Worm (Caenorhabditis elegans) whole organism, midembryonic: Measurements from ENCODE around the gene lnp-1.

Experiments
- T22C8.4 ChIP-seq: fragments of 200-800 bp; sonication (Bioruptor generic); IDR thresholded peaks from 2 replicates; pipeline ENCODE4 v1.3.6; 2022; ENCODE audit warnings: missing genetic modification characterization, missing compliant biosample characterization
- cog-1 ChIP-seq: sonication (generic microtip); optimal IDR thresholded peaks from 2 replicates; lab custom pipeline; 2016; ENCODE audit warnings: missing genetic modification characterization, missing compliant biosample characterization
- flt-1 ChIP-seq: fragments of 200-800 bp; sonication (Bioruptor generic); IDR thresholded peaks from 2 replicates; pipeline ENCODE4 v1.3.6; 2022; ENCODE audit warnings: missing genetic modification characterization, missing compliant biosample characterization
- klf-2 ChIP-seq: fragments of 200-800 bp; sonication (Bioruptor generic); conservative IDR thresholded peaks from 2 replicates; pipeline ENCODE4 v1.3.6; 2022; ENCODE audit warnings: missing genetic modification reagents, missing genetic modification characterization, missing compliant biosample characterization
- med-1 ChIP-seq: sonication (generic microtip); optimal IDR thresholded peaks from 2 replicates; lab custom pipeline; 2017; ENCODE audit warnings: missing genetic modification characterization, mild to moderate bottlenecking, missing compliant biosample characterization, antibody characterized with exemption, missing genetic modification reagents; ENCODE audit not compliant: insufficient read depth
- ztf-23 ChIP-seq: fragments of 200-800 bp; sonication (Bioruptor generic); IDR thresholded peaks from 2 replicates; pipeline ENCODE4 v1.3.6; 2022; ENCODE audit warnings: missing genetic modification reagents, missing genetic modification characterization, missing compliant biosample characterization
- ztf-29 ChIP-seq: fragments of 200-800 bp; sonication (Bioruptor generic); IDR thresholded peaks from 2 replicates; pipeline ENCODE4 v1.3.6; 2022; ENCODE audit warnings: missing genetic modification reagents, missing genetic modification characterization, missing compliant biosample characterization

- TF ChIP-seq flt-1 (GFP tag; lab: Robert Waterston, UW), result no peak
- TF ChIP-seq cog-1 (tag; lab: Kevin White, UChicago), result no peak
- no peak for TF ChIP-seq ztf-29 (GFP tag; lab: Robert Waterston, UW)
- TF ChIP-seq ztf-23 (GFP tag; lab: Robert Waterston, UW), result no peak
- TF ChIP-seq med-1 (GFP tag; lab: Kevin White, UChicago), result no peak
- TF ChIP-seq klf-2 (GFP tag; lab: Robert Waterston, UW), result no peak
- no peak for TF ChIP-seq T22C8.4 (GFP tag; lab: Robert Waterston, UW)
Measured at ce11 chrX:4592250-4592649, 3.7 kb downstream of the lnp-1 start, which contains the start of gene flp-12.
